Worm (Caenorhabditis elegans): ENCODE measurements around the gene F53F8.3.

ce11 chrV:20681120-20681519, 8.2 kb downstream of the F53F8.3 start, which contains the start of gene srsx-35:
- TF ChIP-seq ama-1 (optimal IDR thresholded peaks at IDR 0.05) (no peak), ref-2 (tag; optimal IDR thresholded peaks at IDR 0.05) (no peak), hlh-15 (tag; optimal IDR thresholded peaks at IDR 0.05) (no peak), ceh-18 (tag; optimal IDR thresholded peaks at IDR 0.05) (no peak), F13H6.1 (tag; optimal IDR thresholded peaks at IDR 0.05) (no peak), fkh-6 (tag; optimal IDR thresholded peaks at IDR 0.05) (no peak), hlh-8 (tag; optimal IDR thresholded peaks at IDR 0.05) (no peak), C08G9.2 (tag; optimal IDR thresholded peaks at IDR 0.05) (no peak), K09A11.1 (tag; optimal IDR thresholded peaks at IDR 0.05; ENCODE audit: insufficient read depth) (no peak), syd-9 (tag; optimal IDR thresholded peaks at IDR 0.05) (no peak), Y22D7AL.16 (tag; optimal IDR thresholded peaks at IDR 0.05) (no peak), pha-4 (tag; optimal IDR thresholded peaks at IDR 0.05) (no peak), pqm-1 (tag; optimal IDR thresholded peaks at IDR 0.05) (no peak)

Measured in whole organism, late embryonic.